Fruit fly (Drosophila melanogaster): Measurements from ENCODE around the gene CG32219.

- TF ChIP-seq N (GFP tag; optimal IDR thresholded peaks at IDR 0.05) = no peak
- TF ChIP-seq jim (GFP tag; optimal IDR thresholded peaks at IDR 0.05) = no peak
- no peak for TF ChIP-seq lola (GFP tag; optimal IDR thresholded peaks at IDR 0.05)
- no peak for TF ChIP-seq foxo (GFP tag; optimal IDR thresholded peaks at IDR 0.05)
Observed at dm6 chr3L:19979592-19979991, 28.7 kb upstream of the CG32219 start, which contains the start of gene CG14182.

Data from whole organism, wandering third instar larva.